Fruit fly (Drosophila melanogaster) whole organism, adult: ENCODE data around the gene comm.

Source experiments
- CG11617 ChIP-seq: fragments of 200-800 bp; sonication (Bioruptor generic); optimal IDR thresholded peaks from 2 replicates; lab custom pipeline; 2017; ENCODE audit warnings: mild to moderate bottlenecking, missing biosample characterization, missing genetic modification reagents, missing genetic modification characterization
- CG1620 ChIP-seq: fragments of 200-800 bp; sonication (Bioruptor generic); optimal IDR thresholded peaks from 2 replicates; lab custom pipeline; 2016; ENCODE audit warnings: missing biosample characterization, missing genetic modification characterization
- CG5204 ChIP-seq: fragments of 200-800 bp; sonication (Bioruptor generic); optimal IDR thresholded peaks from 2 replicates; lab custom pipeline; 2016; ENCODE audit warnings: missing biosample characterization, missing genetic modification characterization
- Clk ChIP-seq: fragments of 200-800 bp; sonication (Bioruptor generic); optimal IDR thresholded peaks from 2 replicates; lab custom pipeline; 2017; ENCODE audit warnings: missing biosample characterization, missing genetic modification characterization
- Crg-1 ChIP-seq: fragments of 200-800 bp; sonication (Bioruptor generic); optimal IDR thresholded peaks from 2 replicates; lab custom pipeline; 2016; ENCODE audit warnings: missing biosample characterization, missing genetic modification characterization
- Hr96 ChIP-seq: fragments of 200-800 bp; sonication (Bioruptor generic); optimal IDR thresholded peaks from 2 replicates; lab custom pipeline; 2016; ENCODE audit warnings: missing biosample characterization, missing genetic modification characterization
- cic ChIP-seq: fragments of 200-800 bp; sonication (Bioruptor generic); optimal IDR thresholded peaks from 2 replicates; lab custom pipeline; 2017; ENCODE audit warnings: missing biosample characterization, mild to moderate bottlenecking, missing genetic modification characterization, moderate library complexity
- kay ChIP-seq: fragments of 200-800 bp; sonication (Bioruptor generic); peaks from one replicate; lab custom pipeline; 2016; ENCODE audit warnings: missing biosample characterization, missing genetic modification characterization, borderline replicate concordance
- pad ChIP-seq: fragments of 200-800 bp; sonication (Bioruptor generic); optimal IDR thresholded peaks from 3 replicates; lab custom pipeline; 2017; ENCODE audit warnings: missing biosample characterization, missing genetic modification characterization, mild to moderate bottlenecking, moderate library complexity, missing genetic modification reagents
- toe ChIP-seq: fragments of 200-800 bp; sonication (Bioruptor generic); optimal IDR thresholded peaks from 2 replicates; lab custom pipeline; 2016; ENCODE audit warnings: missing biosample characterization, missing genetic modification characterization

DNA sequence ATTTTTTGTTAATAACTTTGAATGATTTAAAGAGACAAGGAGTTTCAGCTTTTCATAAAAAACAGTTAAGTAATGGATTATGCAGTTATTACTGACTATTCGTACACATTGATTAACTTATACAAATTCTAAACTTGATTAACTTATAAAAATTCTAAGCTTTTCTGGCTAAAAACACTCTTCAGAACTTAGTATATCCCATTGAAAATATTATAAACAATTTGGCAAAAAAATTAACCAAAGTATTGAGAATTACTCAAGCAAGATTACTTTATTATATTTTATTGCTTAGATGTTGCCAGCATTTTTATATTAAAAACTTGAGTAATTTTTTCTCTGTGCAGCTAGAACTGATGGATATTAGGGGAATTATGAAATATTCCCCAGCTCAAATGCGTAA, 49.2 kb upstream of the comm start:
- TF ChIP-seq CG1620 (GFP tag; lab: Kevin White, UChicago) (no peak), cic (GFP tag; lab: Kevin White, UChicago) (no peak), toe (GFP tag; lab: Kevin White, UChicago) (no peak), kay (GFP tag; lab: Kevin White, UChicago) (no peak), CG5204 (GFP tag; lab: Kevin White, UChicago) (no peak), Hr96 (no peak), CG11617 (GFP tag; lab: Kevin White, UChicago) (no peak), pad (GFP tag; lab: Kevin White, UChicago) (no peak), Clk (no peak), Crg-1 (GFP tag; lab: Kevin White, UChicago) (no peak)
